Worm (Caenorhabditis elegans): ENCODE measurements around the gene C02F5.12.

- TF ChIP-seq F49E8.2 (tag; optimal IDR thresholded peaks at IDR 0.05; ENCODE audit: borderline replicate concordance): no peak
- TF ChIP-seq gei-8 (GFP tag; optimal IDR thresholded peaks at IDR 0.05): no peak
- no peak for TF ChIP-seq daf-12 (tag; optimal IDR thresholded peaks at IDR 0.05)
- TF ChIP-seq ZK546.5 (tag; optimal IDR thresholded peaks at IDR 0.05): no peak
- no peak for TF ChIP-seq skn-1 (tag; optimal IDR thresholded peaks at IDR 0.05)
- TF ChIP-seq daf-19 (GFP tag; conservative IDR thresholded peaks at IDR 0.05): no peak
- TF ChIP-seq nhr-77 (tag; optimal IDR thresholded peaks at IDR 0.05): no peak
- TF ChIP-seq R02D3.7 (tag; optimal IDR thresholded peaks at IDR 0.05): no peak
- TF ChIP-seq fkh-10 (GFP tag; optimal IDR thresholded peaks at IDR 0.05): no peak
- TF ChIP-seq pqm-1 (tag; optimal IDR thresholded peaks at IDR 0.05): no peak
- TF ChIP-seq ces-1 (GFP tag; optimal IDR thresholded peaks at IDR 0.05): no peak
Measured at ce11 chrIII:8240948-8241347, 1.9 kb downstream of the C02F5.12 start.

Data from whole organism, L4 larva.